Worm (Caenorhabditis elegans): ENCODE results near the gene eol-1.
A peak's percentile ranks its signal among the peaks of the same experiment; 100 is the strongest.

eol-1 gene

ce11 chrV:14011427-14011826 lies 30.7 kb upstream of the eol-1 start:
- no peak for TF ChIP-seq fkh-10 (GFP tag; optimal IDR thresholded peaks at IDR 0.05)
- TF ChIP-seq elt-1 (tag; optimal IDR thresholded peaks at IDR 0.05): no peak
- no peak for TF ChIP-seq jun-1 (tag; optimal IDR thresholded peaks at IDR 0.05)
- no peak for TF ChIP-seq unc-62 (GFP tag; optimal IDR thresholded peaks at IDR 0.05)
- TF ChIP-seq elt-3 (tag; optimal IDR thresholded peaks at IDR 0.05): no peak
- TF ChIP-seq nhr-25 (tag; optimal IDR thresholded peaks at IDR 0.05): no peak
- TF ChIP-seq nhr-12 (tag; optimal IDR thresholded peaks at IDR 0.05): no peak
- TF ChIP-seq fkh-2 (tag; optimal IDR thresholded peaks at IDR 0.05): no peak
- TF ChIP-seq nfya-1 (tag; optimal IDR thresholded peaks at IDR 0.05; ENCODE audit: insufficient read depth): no peak
- TF ChIP-seq nhr-237 (tag; optimal IDR thresholded peaks at IDR 0.05): no peak
- TF ChIP-seq lin-15B (tag; optimal IDR thresholded peaks at IDR 0.05): no peak
- TF ChIP-seq nhr-11 (tag; optimal IDR thresholded peaks at IDR 0.05): no peak
- TF ChIP-seq egl-5 (tag; optimal IDR thresholded peaks at IDR 0.05): no peak
- no peak for TF ChIP-seq pqm-1 (tag; optimal IDR thresholded peaks at IDR 0.05)
- TF ChIP-seq mml-1 (tag; optimal IDR thresholded peaks at IDR 0.05): no peak
- no peak for TF ChIP-seq skn-1 (tag; optimal IDR thresholded peaks at IDR 0.05)

- no peak for TF ChIP-seq pqm-1 (tag; optimal IDR thresholded peaks at IDR 0.05)
- TF ChIP-seq nhr-77 (tag; optimal IDR thresholded peaks at IDR 0.05): no peak
- no peak for TF ChIP-seq ztf-4 (tag; optimal IDR thresholded peaks at IDR 0.05)
- no peak for TF ChIP-seq egl-27 (tag; optimal IDR thresholded peaks at IDR 0.05)
- no peak for TF ChIP-seq nhr-12 (tag; optimal IDR thresholded peaks at IDR 0.05)
- no peak for TF ChIP-seq nhr-11 (tag; optimal IDR thresholded peaks at IDR 0.05)
- no peak for TF ChIP-seq unc-39 (tag; optimal IDR thresholded peaks at IDR 0.05)
- no peak for TF ChIP-seq unc-62 (GFP tag; optimal IDR thresholded peaks at IDR 0.05)
- no peak for TF ChIP-seq tbx-2 (tag; optimal IDR thresholded peaks at IDR 0.05)
- TF ChIP-seq elt-2 (tag; optimal IDR thresholded peaks at IDR 0.05): no peak
- no peak for TF ChIP-seq aly-2 (tag; optimal IDR thresholded peaks at IDR 0.05)
- TF ChIP-seq mdl-1 (tag; optimal IDR thresholded peaks at IDR 0.05): no peak
- no peak for TF ChIP-seq R02D3.7 (tag; optimal IDR thresholded peaks at IDR 0.05)
- no peak for TF ChIP-seq snpc-4 (tag; optimal IDR thresholded peaks at IDR 0.05)
- no peak for TF ChIP-seq mml-1 (tag; optimal IDR thresholded peaks at IDR 0.05)
- TF ChIP-seq nhr-43 (tag; optimal IDR thresholded peaks at IDR 0.05; ENCODE audit: poor library complexity, severe bottlenecking): no peak
- no peak for TF ChIP-seq fkh-10 (GFP tag; optimal IDR thresholded peaks at IDR 0.05)
- no peak for TF ChIP-seq nhr-67 (tag; optimal IDR thresholded peaks at IDR 0.05)
- TF ChIP-seq ama-1 (optimal IDR thresholded peaks at IDR 0.05): no peak
These were observed 29.3 kb upstream of the eol-1 start for ce11 chrV:14010021-14010420.

ce11 chrV:14008353-14008859 lies 27.7 kb upstream of the eol-1 start:
- TF ChIP-seq nhr-43 (tag; optimal IDR thresholded peaks at IDR 0.05; ENCODE audit: poor library complexity, severe bottlenecking) (peak; percentile 53), ztf-4 (tag; optimal IDR thresholded peaks at IDR 0.05) (peak; percentile 24), nfya-1 (tag; optimal IDR thresholded peaks at IDR 0.05; ENCODE audit: insufficient read depth) (peak; percentile 47), lsy-12 (tag; optimal IDR thresholded peaks at IDR 0.05) (peak; percentile 56), egl-27 (tag; optimal IDR thresholded peaks at IDR 0.05) (no peak), hmg-11 (tag; optimal IDR thresholded peaks at IDR 0.05) (peak; percentile 33), ama-1 (optimal IDR thresholded peaks at IDR 0.05) (peak; percentile 21), aly-2 (tag; optimal IDR thresholded peaks at IDR 0.05) (no peak), ceh-28 (tag; optimal IDR thresholded peaks at IDR 0.05) (peak; percentile 38), elt-2 (tag; optimal IDR thresholded peaks at IDR 0.05) (peak; percentile 51), fkh-10 (GFP tag; optimal IDR thresholded peaks at IDR 0.05) (no peak), nhr-25 (tag; optimal IDR thresholded peaks at IDR 0.05) (peak; percentile 71), nhr-237 (tag; optimal IDR thresholded peaks at IDR 0.05) (no peak), nhr-23 (tag; optimal IDR thresholded peaks at IDR 0.05) (peak; percentile 7)

ce11 chrV:14006819-14007218 lies 26.1 kb upstream of the eol-1 start:
- peak; percentile 70 for TF ChIP-seq nfya-1 (tag; optimal IDR thresholded peaks at IDR 0.05; ENCODE audit: insufficient read depth)
- peak; percentile 4 for TF ChIP-seq lin-39 (tag; optimal IDR thresholded peaks at IDR 0.05)
- peak; percentile 19 for TF ChIP-seq lin-15B (tag; optimal IDR thresholded peaks at IDR 0.05)
- no peak for TF ChIP-seq elt-3 (tag; optimal IDR thresholded peaks at IDR 0.05)
- TF ChIP-seq nhr-43 (tag; optimal IDR thresholded peaks at IDR 0.05; ENCODE audit: poor library complexity, severe bottlenecking): no peak
- TF ChIP-seq ceh-28 (tag; optimal IDR thresholded peaks at IDR 0.05): no peak
- TF ChIP-seq pqm-1 (tag; optimal IDR thresholded peaks at IDR 0.05): no peak
- no peak for TF ChIP-seq fkh-10 (GFP tag; optimal IDR thresholded peaks at IDR 0.05)
- no peak for TF ChIP-seq elt-2 (tag; optimal IDR thresholded peaks at IDR 0.05)
- TF ChIP-seq skn-1 (tag; optimal IDR thresholded peaks at IDR 0.05): no peak
- peak; percentile 62 for TF ChIP-seq hmg-11 (tag; optimal IDR thresholded peaks at IDR 0.05)
- no peak for TF ChIP-seq mml-1 (tag; optimal IDR thresholded peaks at IDR 0.05)
